Fruit fly (Drosophila melanogaster): Measurements from ENCODE around the gene CG7573.

- TF ChIP-seq pan (optimal IDR thresholded peaks at IDR 0.05) (no peak), lola (GFP tag; optimal IDR thresholded peaks at IDR 0.05) (no peak), CG9705 (GFP tag; optimal IDR thresholded peaks at IDR 0.05) (no peak), foxo (GFP tag; optimal IDR thresholded peaks at IDR 0.05) (no peak)
Measured at dm6 chr3L:11344485-11345270, 33.1 kb downstream of the CG7573 start.
